Worm (Caenorhabditis elegans): Measurements from ENCODE around the gene wdr-60.

The wdr-60 gene

DNA sequence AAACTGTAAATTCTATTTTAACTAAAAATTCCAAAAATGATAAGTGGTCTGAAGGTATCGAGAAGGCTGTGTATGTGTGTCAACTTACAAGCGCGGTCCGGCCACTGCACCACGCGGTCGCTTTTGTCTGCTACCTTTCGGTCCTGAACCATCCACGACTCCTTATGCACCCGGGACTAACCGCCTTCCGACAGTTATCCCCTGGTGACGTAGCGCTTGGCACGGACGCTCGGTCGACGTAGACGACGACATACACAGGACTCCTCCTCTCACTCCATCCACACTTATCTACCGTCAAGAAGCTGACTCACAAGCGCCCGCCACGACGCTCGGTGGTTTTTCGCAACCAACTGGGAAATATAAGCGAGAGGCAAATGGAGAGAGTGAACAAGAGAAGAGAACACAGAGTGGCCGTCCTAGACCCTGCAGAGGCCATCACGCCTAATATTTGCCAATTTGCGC lies 44.4 kb downstream of the wdr-60 start (continued):
- TF ChIP-seq madf-8 (GFP tag; conservative IDR thresholded peaks at IDR 0.05) (0 out of 2 replicates have a peak, but pooled peaks have one; percentile 27), somi-1 (GFP tag; optimal IDR thresholded peaks at IDR 0.05) (peak; percentile 55), nhr-80 (tag; optimal IDR thresholded peaks at IDR 0.05) (peak; percentile 89), F57C9.4 (tag; optimal IDR thresholded peaks at IDR 0.05) (peak; percentile 21), hmg-1.2 (GFP tag; IDR thresholded peaks at IDR 0.05) (peak; percentile 80), madf-10 (tag; optimal IDR thresholded peaks at IDR 0.05) (peak; percentile 71), ceh-91 (GFP tag; IDR thresholded peaks at IDR 0.05) (peak; percentile 66), fkh-3 (tag; optimal IDR thresholded peaks at IDR 0.05) (peak; percentile 64)

DNA sequence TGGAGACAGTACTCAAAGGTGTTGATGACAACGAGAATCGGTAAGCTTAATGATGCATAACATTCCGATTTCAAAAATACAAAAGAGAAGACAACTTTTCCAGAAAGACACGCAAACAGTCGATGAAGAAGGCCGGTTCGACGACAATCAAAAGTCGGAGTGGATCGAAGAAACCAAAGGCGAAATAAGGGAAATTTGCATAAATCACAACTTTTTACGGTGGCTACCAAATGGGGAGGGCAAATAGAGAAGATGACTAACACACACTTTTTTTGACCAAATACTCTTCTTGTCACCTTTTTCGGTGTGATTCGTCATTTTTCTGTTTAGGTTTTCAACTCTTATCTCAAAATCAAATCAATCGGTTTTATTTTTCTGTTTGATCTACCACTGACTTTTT lies 49.1 kb downstream of the wdr-60 start, which contains the start of gene C45G9.6:
C45G9.6 (plus strand) TSS at position 301 of the 400 bp plus-strand sequence.
- TF ChIP-seq dox-1 (GFP tag; IDR thresholded peaks at IDR 0.05) (no peak), ceh-91 (GFP tag; IDR thresholded peaks at IDR 0.05) (no peak), mel-28 (tag; optimal IDR thresholded peaks at IDR 0.05; ENCODE audit: borderline replicate concordance) (no peak), unc-62 (GFP tag; optimal IDR thresholded peaks at IDR 0.05) (no peak), ztf-22 (GFP tag; optimal IDR thresholded peaks at IDR 0.05) (no peak), F55B11.4 (tag; optimal IDR thresholded peaks at IDR 0.05; ENCODE audit: borderline replicate concordance, insufficient read depth) (no peak), zfh-2 (GFP tag; conservative IDR thresholded peaks at IDR 0.05) (no peak), cebp-2 (GFP tag; IDR thresholded peaks at IDR 0.05) (no peak), ztf-28 (GFP tag; IDR thresholded peaks at IDR 0.05) (no peak), B0336.3 (GFP tag; IDR thresholded peaks at IDR 0.05) (no peak), ekl-4 (GFP tag; IDR thresholded peaks at IDR 0.05) (no peak)
